Fruit fly (Drosophila melanogaster) whole organism, adult: ENCODE measurements around the gene ATPsynB.
A peak's percentile ranks its signal among the peaks of the same experiment; 100 is the strongest.

ENCODE experiments used
- CG11617 ChIP-seq: fragments of 200-800 bp; sonication (Bioruptor generic); optimal IDR thresholded peaks from 2 replicates; lab custom pipeline; 2017; ENCODE audit warnings: mild to moderate bottlenecking, missing biosample characterization, missing genetic modification reagents, missing genetic modification characterization
- CG12768 ChIP-seq: fragments of 200-800 bp; sonication (Bioruptor generic); optimal IDR thresholded peaks from 2 replicates; lab custom pipeline; 2017; ENCODE audit warnings: missing biosample characterization, missing genetic modification characterization, mild to moderate bottlenecking, moderate library complexity, missing genetic modification reagents
- CG14711 ChIP-seq: fragments of 200-800 bp; sonication (Bioruptor generic); optimal IDR thresholded peaks from 2 replicates; lab custom pipeline; 2018; ENCODE audit warnings: missing biosample characterization, mild to moderate bottlenecking, missing genetic modification characterization, moderate library complexity
- CG1620 ChIP-seq: fragments of 200-800 bp; sonication (Bioruptor generic); optimal IDR thresholded peaks from 2 replicates; lab custom pipeline; 2016; ENCODE audit warnings: missing biosample characterization, missing genetic modification characterization
- CG33017 ChIP-seq: fragments of 200-800 bp; sonication (Bioruptor generic); optimal IDR thresholded peaks from 2 replicates; lab custom pipeline; 2018; ENCODE audit warnings: missing biosample characterization, mild to moderate bottlenecking, missing genetic modification characterization, moderate library complexity
- CG5204 ChIP-seq: fragments of 200-800 bp; sonication (Bioruptor generic); optimal IDR thresholded peaks from 2 replicates; lab custom pipeline; 2016; ENCODE audit warnings: missing biosample characterization, missing genetic modification characterization
- CG7045 ChIP-seq: fragments of 200-800 bp; sonication (Bioruptor generic); optimal IDR thresholded peaks from 2 replicates; lab custom pipeline; 2017; ENCODE audit warnings: missing biosample characterization, mild to moderate bottlenecking, missing genetic modification characterization
- CG7101 ChIP-seq: fragments of 200-800 bp; sonication (Bioruptor generic); optimal IDR thresholded peaks from 2 replicates; lab custom pipeline; 2018; ENCODE audit warnings: missing biosample characterization, mild to moderate bottlenecking, missing genetic modification characterization, moderate library complexity
- Clk ChIP-seq: fragments of 200-800 bp; sonication (Bioruptor generic); optimal IDR thresholded peaks from 2 replicates; lab custom pipeline; 2017; ENCODE audit warnings: missing biosample characterization, missing genetic modification characterization
- Crg-1 ChIP-seq: fragments of 200-800 bp; sonication (Bioruptor generic); optimal IDR thresholded peaks from 2 replicates; lab custom pipeline; 2016; ENCODE audit warnings: missing biosample characterization, missing genetic modification characterization
- Hr96 ChIP-seq: fragments of 200-800 bp; sonication (Bioruptor generic); optimal IDR thresholded peaks from 2 replicates; lab custom pipeline; 2016; ENCODE audit warnings: missing biosample characterization, missing genetic modification characterization
- Mnt ChIP-seq: fragments of 200-800 bp; sonication (Bioruptor generic); optimal IDR thresholded peaks from 2 replicates; lab custom pipeline; 2016; ENCODE audit warnings: missing biosample characterization, mild to moderate bottlenecking, missing genetic modification characterization
- bab1 ChIP-seq: fragments of 200-800 bp; sonication (Bioruptor generic); optimal IDR thresholded peaks from 3 replicates; lab custom pipeline; 2019; ENCODE audit warnings: missing biosample characterization, mild to moderate bottlenecking, missing genetic modification characterization, moderate library complexity
- cic ChIP-seq: fragments of 200-800 bp; sonication (Bioruptor generic); optimal IDR thresholded peaks from 2 replicates; lab custom pipeline; 2017; ENCODE audit warnings: missing biosample characterization, mild to moderate bottlenecking, missing genetic modification characterization, moderate library complexity
- cnc ChIP-seq, 2 experiments: fragments of >200 bp; optimal IDR thresholded peaks; 2 replicates each; lab custom pipeline; 2017
- kay ChIP-seq: fragments of 200-800 bp; sonication (Bioruptor generic); peaks from one replicate; lab custom pipeline; 2016; ENCODE audit warnings: missing biosample characterization, missing genetic modification characterization, borderline replicate concordance
- ovo ChIP-seq: fragments of 200-800 bp; sonication (Bioruptor generic); optimal IDR thresholded peaks from 2 replicates; lab custom pipeline; 2016; ENCODE audit warnings: missing biosample characterization, missing genetic modification characterization
- pad ChIP-seq: fragments of 200-800 bp; sonication (Bioruptor generic); optimal IDR thresholded peaks from 3 replicates; lab custom pipeline; 2017; ENCODE audit warnings: missing biosample characterization, missing genetic modification characterization, mild to moderate bottlenecking, moderate library complexity, missing genetic modification reagents
- tj ChIP-seq: fragments of 200-800 bp; sonication (Bioruptor generic); optimal IDR thresholded peaks from 3 replicates; lab custom pipeline; 2017; ENCODE audit warnings: missing biosample characterization, mild to moderate bottlenecking, missing genetic modification characterization, moderate library complexity
- toe ChIP-seq: fragments of 200-800 bp; sonication (Bioruptor generic); optimal IDR thresholded peaks from 2 replicates; lab custom pipeline; 2016; ENCODE audit warnings: missing biosample characterization, missing genetic modification characterization

Gene ATPsynB

DNA sequence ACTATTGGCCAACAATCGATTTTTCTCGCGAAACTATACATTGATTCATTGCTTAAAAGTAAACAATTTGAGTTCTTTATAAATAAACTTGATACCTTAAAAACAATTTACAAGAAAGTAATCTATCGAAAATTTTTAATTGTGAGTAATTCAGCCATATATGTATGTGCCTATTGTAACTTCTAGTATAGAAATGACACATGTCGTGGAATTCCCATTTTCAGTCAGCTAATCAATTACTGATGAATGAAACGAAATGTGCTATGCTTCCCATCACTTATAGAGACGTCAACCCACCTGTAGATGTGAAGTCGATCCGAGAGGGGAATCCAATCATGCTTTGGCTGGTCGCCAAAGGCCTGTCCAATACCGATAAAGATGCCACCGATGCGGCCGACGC, 18.6 kb upstream of the ATPsynB start:
- no peak for TF ChIP-seq CG7045 (GFP tag; lab: Kevin White, UChicago)
- TF ChIP-seq cic, result peak; percentile 1

DNA sequence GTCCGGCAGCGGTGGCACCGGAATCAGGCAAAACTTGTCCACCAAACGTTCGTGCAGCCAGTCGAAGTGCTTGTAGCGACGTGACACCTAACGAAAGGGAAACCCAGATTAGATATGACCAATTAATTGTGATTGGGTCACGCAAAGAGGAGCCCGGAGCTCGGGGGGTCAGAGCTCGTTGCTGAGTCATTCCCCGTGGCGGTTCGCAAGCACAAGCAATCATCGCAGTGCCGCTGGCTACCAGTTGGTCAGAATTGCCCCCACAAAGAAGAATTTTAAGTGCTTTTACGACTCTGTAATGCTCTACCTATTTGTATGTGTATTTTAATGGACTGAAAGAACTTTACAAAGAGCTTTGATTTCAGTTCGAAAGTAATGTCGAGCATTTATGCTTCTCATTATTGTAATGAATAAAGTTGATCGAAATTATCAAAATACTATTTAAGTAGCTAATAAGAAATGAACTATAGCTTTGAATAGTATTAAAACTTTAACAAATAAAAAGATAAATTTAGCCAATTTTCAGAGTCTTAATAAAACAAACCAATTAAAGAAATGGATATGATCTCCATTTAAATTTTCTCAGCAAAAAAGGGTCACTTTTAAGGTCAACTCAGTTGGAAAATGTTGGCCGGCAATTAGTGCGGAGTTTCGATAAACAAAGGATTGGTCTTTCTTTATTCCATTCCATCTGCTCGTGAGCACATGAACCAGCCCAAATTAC, 17.6 kb upstream of the ATPsynB start:
- no peak for TF ChIP-seq Crg-1
- TF ChIP-seq cnc (optimal IDR thresholded peaks at IDR 0.05; lab: Kevin White, UChicago), result peak in 1 of 2 experiments; percentile 69

DNA sequence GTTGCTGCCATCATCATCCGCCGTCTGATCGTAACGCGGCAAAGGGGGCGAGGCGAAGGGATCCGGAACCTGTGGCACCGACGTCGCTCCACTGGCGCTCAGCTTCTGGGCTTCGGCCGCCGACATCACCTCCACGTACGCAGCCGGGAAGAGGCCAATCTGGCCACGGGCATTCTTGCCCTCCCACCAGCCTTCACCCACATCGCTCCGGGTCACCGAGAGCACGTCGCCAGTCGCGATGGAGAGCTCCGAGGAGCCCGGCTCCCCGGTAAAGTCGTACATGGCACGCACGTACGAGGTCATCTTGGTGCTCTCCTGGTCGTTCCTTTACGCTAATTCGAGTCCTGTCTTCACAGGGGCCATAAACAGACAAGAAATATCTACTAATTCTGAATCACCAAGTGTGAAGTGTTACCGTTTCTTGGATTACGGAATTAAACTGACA, 16.4 kb upstream of the ATPsynB start, which contains the start of gene SH3PX1:
Gene SH3PX1, minus strand, starts transcription at position 445 of the 445 bp plus-strand sequence.
- TF ChIP-seq kay (GFP tag; lab: Kevin White, UChicago) (peak; percentile 74), CG7101 (tag; lab: Kevin White, UChicago) (no peak)

DNA sequence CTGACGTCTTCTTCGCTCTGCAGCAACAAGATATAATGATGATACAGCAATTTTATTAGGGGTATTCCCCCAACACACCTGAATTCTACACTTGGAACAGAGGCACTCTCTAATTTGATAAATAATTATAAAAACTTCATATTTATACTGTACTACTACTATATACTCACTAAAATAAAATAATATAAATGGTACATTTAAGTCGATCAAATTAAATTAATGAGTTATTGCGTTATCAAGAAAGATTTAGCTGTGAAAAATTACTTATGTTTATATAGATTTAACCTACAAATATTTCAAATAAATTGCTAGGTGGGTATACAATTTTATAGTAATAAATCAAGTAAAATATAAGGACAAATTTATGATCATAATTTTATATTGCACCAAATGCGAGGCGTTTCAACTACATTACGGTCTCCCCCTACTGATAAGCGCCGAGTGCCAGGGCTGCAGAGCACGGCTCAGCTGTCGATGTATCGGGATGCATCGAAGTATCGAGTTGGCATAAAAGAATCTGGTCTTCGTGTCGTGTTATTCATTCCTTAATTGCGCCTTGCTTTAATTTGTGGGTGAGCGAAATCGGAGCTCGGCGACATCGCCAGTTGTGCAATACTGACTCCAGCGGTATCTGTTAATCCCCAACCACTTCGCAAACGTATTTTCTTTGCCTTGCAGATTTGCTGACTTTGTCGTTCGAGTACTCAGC, 15.8 kb upstream of the ATPsynB start, which contains the start of gene vsg:
Gene vsg, plus strand, starts transcription at position 497 of the 709 bp plus-strand sequence.
- TF ChIP-seq CG11617 (GFP tag; lab: Kevin White, UChicago), result peak; percentile 91
- peak; percentile 71 for TF ChIP-seq CG33017 (tag; lab: Kevin White, UChicago)
- TF ChIP-seq ovo, result peak; percentile 77
- TF ChIP-seq CG14711 (tag; lab: Kevin White, UChicago), result peak; percentile 65
- peak; percentile 39 for TF ChIP-seq Hr96 (GFP tag; lab: Kevin White, UChicago)
- TF ChIP-seq CG12768 (GFP tag; lab: Kevin White, UChicago), result peak; percentile 76
- peak; percentile 62 for TF ChIP-seq kay (GFP tag; lab: Kevin White, UChicago)
- TF ChIP-seq cnc (optimal IDR thresholded peaks at IDR 0.05; lab: Kevin White, UChicago), result no peak
- TF ChIP-seq CG5204 (GFP tag; lab: Kevin White, UChicago), result no peak
- peak; percentile 63 for TF ChIP-seq Clk (GFP tag; lab: Kevin White, UChicago)
- TF ChIP-seq CG7045 (GFP tag; lab: Kevin White, UChicago), result peak; percentile 84
- no peak for TF ChIP-seq Mnt (GFP tag; lab: Kevin White, UChicago)
- TF ChIP-seq CG7101 (tag; lab: Kevin White, UChicago), result peak; percentile 81
- peak; percentile 34 for TF ChIP-seq Crg-1
- TF ChIP-seq bab1 (GFP tag; lab: Kevin White, UChicago), result peak; percentile 53
- TF ChIP-seq CG1620 (GFP tag; lab: Kevin White, UChicago), result peak; percentile 73
- TF ChIP-seq toe (GFP tag; lab: Kevin White, UChicago), result peak; percentile 83
- no peak for TF ChIP-seq cic
- TF ChIP-seq tj (GFP tag; lab: Kevin White, UChicago), result peak; percentile 94
- TF ChIP-seq pad (GFP tag; lab: Kevin White, UChicago), result peak; percentile 67

DNA sequence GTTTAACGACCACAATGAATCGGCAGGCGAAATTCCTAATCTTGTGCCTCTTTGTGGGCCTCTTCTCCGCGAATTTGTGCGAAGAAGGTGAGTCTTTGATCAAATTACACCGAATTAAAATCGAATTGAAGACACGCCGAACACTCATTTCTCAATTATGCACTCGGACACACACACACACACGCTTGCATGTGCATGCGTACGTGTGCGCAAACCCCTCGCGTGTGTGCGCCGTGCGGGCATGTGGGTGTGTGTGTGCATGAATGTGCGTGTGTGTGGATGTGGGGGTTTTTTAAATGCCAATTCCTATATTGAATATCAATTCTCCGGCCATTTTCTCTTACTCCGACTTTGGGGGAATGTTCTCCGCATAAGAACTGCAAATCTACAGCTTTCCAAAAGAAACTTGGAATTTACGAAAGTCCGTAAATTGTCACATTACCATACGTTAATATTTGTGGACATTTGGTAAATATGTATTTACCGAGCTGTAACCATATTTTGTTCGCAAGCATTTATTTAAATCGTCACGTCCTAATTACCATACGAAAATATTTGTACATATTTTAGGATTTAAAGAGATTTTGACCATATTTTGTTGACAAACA, 15.2 kb upstream of the ATPsynB start:
- peak; percentile 92 for TF ChIP-seq kay (GFP tag; lab: Kevin White, UChicago)
- no peak for TF ChIP-seq CG5204 (GFP tag; lab: Kevin White, UChicago)
- no peak for TF ChIP-seq ovo
- peak; percentile 77 for TF ChIP-seq tj (GFP tag; lab: Kevin White, UChicago)
- TF ChIP-seq CG33017 (tag; lab: Kevin White, UChicago), result no peak
- no peak for TF ChIP-seq Hr96 (GFP tag; lab: Kevin White, UChicago)
- no peak for TF ChIP-seq bab1 (GFP tag; lab: Kevin White, UChicago)
- no peak for TF ChIP-seq CG14711 (tag; lab: Kevin White, UChicago)
- TF ChIP-seq cic, result peak; percentile 87
- TF ChIP-seq Mnt (GFP tag; lab: Kevin White, UChicago), result peak; percentile 81
- TF ChIP-seq CG12768 (GFP tag; lab: Kevin White, UChicago), result no peak
- TF ChIP-seq CG1620 (GFP tag; lab: Kevin White, UChicago), result no peak
- TF ChIP-seq Crg-1, result no peak
- TF ChIP-seq CG7101 (tag; lab: Kevin White, UChicago), result no peak
- no peak for TF ChIP-seq Clk (GFP tag; lab: Kevin White, UChicago)
- TF ChIP-seq CG11617 (GFP tag; lab: Kevin White, UChicago), result no peak
- TF ChIP-seq toe (GFP tag; lab: Kevin White, UChicago), result no peak
- no peak for TF ChIP-seq CG7045 (GFP tag; lab: Kevin White, UChicago)
- no peak for TF ChIP-seq cnc (optimal IDR thresholded peaks at IDR 0.05; lab: Kevin White, UChicago)
- no peak for TF ChIP-seq pad (GFP tag; lab: Kevin White, UChicago)

DNA sequence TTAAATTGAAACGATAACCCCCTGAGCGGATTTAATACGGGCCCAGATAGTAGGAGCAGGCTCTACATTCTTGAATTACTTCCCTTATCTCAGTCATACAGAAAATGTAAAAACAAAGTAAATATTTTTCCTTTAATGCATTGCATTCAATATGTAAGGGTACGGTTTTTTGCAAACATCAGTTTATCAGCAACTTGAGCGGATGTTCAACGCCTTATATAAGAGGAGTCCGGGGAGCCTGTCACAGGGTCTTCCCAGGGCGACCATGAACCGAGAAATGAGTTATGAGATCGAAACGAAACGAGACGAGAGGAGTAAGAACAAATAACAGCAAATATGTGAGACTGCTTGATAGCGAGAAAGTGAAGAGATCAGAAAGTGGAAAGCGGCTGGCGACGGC, 13.2 kb upstream of the ATPsynB start:
- no peak for TF ChIP-seq tj (GFP tag; lab: Kevin White, UChicago)
- no peak for TF ChIP-seq cnc (optimal IDR thresholded peaks at IDR 0.05; lab: Kevin White, UChicago)
- no peak for TF ChIP-seq bab1 (GFP tag; lab: Kevin White, UChicago)
- TF ChIP-seq kay (GFP tag; lab: Kevin White, UChicago), result no peak
- peak; percentile 44 for TF ChIP-seq cic
- no peak for TF ChIP-seq CG7101 (tag; lab: Kevin White, UChicago)
